Fruit fly (Drosophila melanogaster): Measurements from ENCODE around the gene CG9399.

DNA sequence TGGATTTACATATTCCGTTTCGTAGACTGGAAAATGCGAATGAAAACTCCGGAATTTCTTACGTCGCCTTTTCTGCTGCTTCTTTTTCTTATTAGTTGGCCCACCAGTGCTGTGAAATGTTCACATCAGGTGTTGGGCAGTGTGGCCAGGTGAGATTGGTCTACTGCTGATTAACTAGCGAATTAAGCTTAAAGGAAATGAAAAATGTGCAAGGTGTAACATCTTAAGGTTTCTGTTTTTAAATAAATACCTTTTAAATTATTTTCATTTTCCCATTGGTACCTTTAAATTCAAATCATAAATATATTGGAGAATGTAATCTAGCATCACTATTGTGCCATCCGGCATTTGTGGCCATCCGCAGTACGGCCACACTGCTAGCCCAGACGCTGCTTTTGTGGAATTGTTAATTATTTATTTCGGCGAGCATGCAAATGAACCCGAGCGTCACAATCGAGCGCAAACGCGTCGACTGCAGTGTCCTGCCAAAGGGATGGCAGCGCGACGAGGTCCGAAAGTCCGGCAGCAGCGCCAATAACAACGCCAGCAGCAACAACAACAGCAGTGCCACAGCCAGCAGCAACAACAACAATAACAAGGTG is 14.5 kb downstream of the CG9399 start, which contains the start of the genes AP-1mu and MBD-like:
- TF ChIP-seq lola (GFP tag; optimal IDR thresholded peaks at IDR 0.05) (no peak), dsf (GFP tag; optimal IDR thresholded peaks at IDR 0.05; ENCODE audit: borderline replicate concordance) (no peak), h (GFP tag; optimal IDR thresholded peaks at IDR 0.05) (peak; percentile 81), ey (GFP tag; optimal IDR thresholded peaks at IDR 0.05) (peak; percentile 73), sage (GFP tag; optimal IDR thresholded peaks at IDR 0.05) (no peak), rgr (GFP tag; optimal IDR thresholded peaks at IDR 0.05) (peak; percentile 71)

Measured in whole organism, wandering third instar larva.